Worm (Caenorhabditis elegans): ENCODE results near the gene F54F2.9.
A peak's percentile ranks its signal among the peaks of the same experiment; 100 is the strongest.

The F54F2.9 gene

DNA sequence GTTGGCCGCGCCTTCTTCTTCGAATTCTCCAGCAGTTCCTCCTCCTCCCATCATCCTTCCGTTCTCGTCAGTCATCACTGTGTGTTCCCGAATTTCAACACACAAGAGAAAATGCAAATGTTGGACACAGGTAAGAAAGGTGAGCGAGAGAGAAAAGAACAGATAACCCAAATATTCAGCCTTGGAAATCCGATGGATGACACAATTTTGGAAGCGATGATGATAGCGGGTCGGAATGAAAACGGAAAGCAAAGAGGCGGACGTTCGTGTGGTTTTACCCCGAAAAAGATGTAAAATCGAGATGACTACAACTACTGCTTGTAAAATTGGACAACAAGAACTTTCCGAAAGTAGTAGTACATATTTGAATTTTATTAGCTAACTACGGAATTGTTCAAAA lies 12.8 kb upstream of the F54F2.9 start:
- peak; percentile 18 for TF ChIP-seq hmg-4 (GFP tag; optimal IDR thresholded peaks at IDR 0.05)
- TF ChIP-seq pes-1 (GFP tag; IDR thresholded peaks at IDR 0.05): no peak

DNA sequence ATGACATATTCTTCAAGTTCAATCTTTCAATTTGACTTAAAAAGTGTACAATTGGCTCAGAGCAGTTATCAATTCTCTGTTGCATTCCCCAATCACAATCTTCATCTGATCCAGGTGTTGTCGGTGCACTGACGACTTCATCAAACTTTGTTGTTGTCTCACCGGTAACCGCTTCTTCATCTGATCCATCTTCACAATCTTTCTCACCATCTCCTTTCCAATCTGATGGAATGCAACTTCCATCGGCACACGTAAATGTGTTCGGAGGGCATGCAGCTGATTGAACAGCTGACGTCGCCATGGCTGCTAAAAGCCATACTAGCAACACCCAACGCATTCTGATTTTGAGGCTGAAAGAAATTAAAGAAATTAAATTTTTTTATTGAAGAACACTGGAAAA lies 11.0 kb upstream of the F54F2.9 start, which contains the start of gene F44E2.4:
Gene F44E2.4 (minus strand): TSS at position 350 of the 400 bp plus-strand sequence.
- TF ChIP-seq hmbx-1 (tag; optimal IDR thresholded peaks at IDR 0.05) (no peak), ama-1 (optimal IDR thresholded peaks at IDR 0.05) (no peak), tbx-37 (GFP tag; conservative IDR thresholded peaks at IDR 0.05) (no peak), ets-7 (tag; optimal IDR thresholded peaks at IDR 0.05) (no peak), hnd-1 (tag; optimal IDR thresholded peaks at IDR 0.05) (no peak), tbx-11 (GFP tag; IDR thresholded peaks at IDR 0.05) (no peak), flt-1 (GFP tag; IDR thresholded peaks at IDR 0.05) (no peak), scrt-1 (GFP tag; IDR thresholded peaks at IDR 0.05) (no peak), tra-4 (tag; optimal IDR thresholded peaks at IDR 0.05) (no peak), hmg-4 (GFP tag; optimal IDR thresholded peaks at IDR 0.05) (no peak), ceh-36 (tag; optimal IDR thresholded peaks at IDR 0.05) (no peak), aly-1 (tag; optimal IDR thresholded peaks at IDR 0.05) (no peak), sea-1 (GFP tag; conservative IDR thresholded peaks at IDR 0.05) (no peak)

DNA sequence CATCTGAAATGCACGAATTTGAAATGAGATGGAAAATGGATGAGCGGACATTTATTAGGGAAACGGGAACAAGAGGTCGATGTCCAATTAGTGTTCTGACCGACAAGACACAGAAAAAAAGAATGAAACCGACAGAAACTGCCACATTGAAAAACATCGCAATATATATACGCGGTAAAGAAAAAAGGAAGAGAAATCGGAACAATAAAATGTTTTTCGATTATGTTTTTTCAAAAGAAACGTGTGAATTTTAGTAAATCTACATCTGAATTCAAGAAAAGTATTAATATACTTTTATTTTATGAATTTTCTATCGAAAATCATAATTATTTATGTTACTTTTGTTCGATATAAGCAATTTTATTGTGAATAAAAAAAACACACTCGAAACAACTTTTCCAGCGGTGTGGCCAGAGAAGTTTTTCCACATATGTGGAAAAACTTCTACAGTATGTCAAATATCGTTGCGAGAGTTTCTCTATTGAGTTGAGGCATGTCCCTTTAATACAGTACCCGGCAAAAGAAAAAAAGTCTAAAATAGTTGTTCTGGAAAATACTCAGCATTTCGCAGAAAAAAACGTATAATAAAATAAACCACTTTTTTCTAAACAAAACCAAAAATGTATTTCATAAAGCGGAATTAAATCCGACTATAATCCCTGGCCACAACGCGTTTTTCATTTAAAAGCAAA lies 4.2 kb upstream of the F54F2.9 start, which contains the start of gene F44E2.10:
Gene F44E2.10 (minus strand): TSS at position 51 of the 692 bp plus-strand sequence.
- TF ChIP-seq pes-1 (GFP tag; IDR thresholded peaks at IDR 0.05) (no peak), flt-1 (GFP tag; IDR thresholded peaks at IDR 0.05) (no peak), aly-1 (tag; optimal IDR thresholded peaks at IDR 0.05) (no peak)

DNA sequence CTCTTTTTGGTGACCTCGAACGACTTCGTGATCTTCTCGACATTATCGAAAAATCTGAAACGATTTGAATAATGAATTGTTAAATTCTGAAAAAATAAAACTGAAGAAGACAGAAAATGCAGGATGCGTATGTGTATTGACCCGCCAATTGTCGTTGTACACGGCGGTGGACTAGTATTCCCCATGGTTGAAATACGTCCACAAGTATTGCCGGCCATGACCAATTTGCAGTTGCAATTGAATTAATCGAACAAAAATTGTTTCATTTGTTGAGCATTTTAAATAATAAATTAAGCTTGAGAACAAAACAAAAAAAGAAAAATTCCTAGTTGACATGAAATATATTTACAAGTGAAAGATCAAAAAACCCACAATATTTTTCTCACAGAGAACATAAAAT lies 2.2 kb upstream of the F54F2.9 start, which contains the start of gene F44E2.3:
Gene F44E2.3 (minus strand): TSS at position 61 of the 400 bp plus-strand sequence.
- TF ChIP-seq flt-1 (GFP tag; IDR thresholded peaks at IDR 0.05): no peak
- no peak for TF ChIP-seq ceh-13 (GFP tag; optimal IDR thresholded peaks at IDR 0.05)
- TF ChIP-seq sea-1 (GFP tag; conservative IDR thresholded peaks at IDR 0.05): no peak
- TF ChIP-seq hmbx-1 (tag; optimal IDR thresholded peaks at IDR 0.05): no peak
- no peak for TF ChIP-seq scrt-1 (GFP tag; IDR thresholded peaks at IDR 0.05)
- TF ChIP-seq tbx-11 (GFP tag; IDR thresholded peaks at IDR 0.05): no peak
- no peak for TF ChIP-seq hmg-4 (GFP tag; optimal IDR thresholded peaks at IDR 0.05)
- TF ChIP-seq ets-7 (tag; optimal IDR thresholded peaks at IDR 0.05): no peak
- no peak for TF ChIP-seq tbx-37 (GFP tag; conservative IDR thresholded peaks at IDR 0.05)
- TF ChIP-seq hnd-1 (tag; optimal IDR thresholded peaks at IDR 0.05): no peak
- no peak for TF ChIP-seq ceh-36 (tag; optimal IDR thresholded peaks at IDR 0.05)
- no peak for TF ChIP-seq aly-1 (tag; optimal IDR thresholded peaks at IDR 0.05)
- TF ChIP-seq F13C5.2 (tag; optimal IDR thresholded peaks at IDR 0.05): no peak
- no peak for TF ChIP-seq B0310.2 (tag; optimal IDR thresholded peaks at IDR 0.05)
- TF ChIP-seq pes-1 (GFP tag; IDR thresholded peaks at IDR 0.05): no peak
- TF ChIP-seq ama-1 (optimal IDR thresholded peaks at IDR 0.05): no peak
- no peak for TF ChIP-seq tra-4 (tag; optimal IDR thresholded peaks at IDR 0.05)

DNA sequence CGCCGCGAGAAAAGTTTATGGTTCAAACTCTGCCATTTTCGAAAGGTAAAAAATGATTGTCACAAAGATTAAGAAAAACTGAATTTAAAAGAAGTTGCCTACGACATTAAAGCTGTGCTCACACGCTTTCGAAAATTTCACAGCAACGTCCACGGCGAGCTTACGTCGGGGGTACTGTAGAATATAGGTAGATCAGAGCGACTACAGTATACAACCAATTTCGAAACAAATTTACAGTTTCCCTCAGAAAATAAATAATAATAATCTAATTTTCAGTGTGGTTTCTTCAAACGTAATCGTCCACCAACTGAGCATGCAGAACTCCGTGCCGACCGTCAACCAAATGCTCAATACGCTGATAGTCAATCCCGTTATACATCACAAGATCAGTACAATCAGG lies 2.5 kb downstream of the F54F2.9 start:
- TF ChIP-seq sea-1 (GFP tag; conservative IDR thresholded peaks at IDR 0.05): no peak
- TF ChIP-seq hmbx-1 (tag; optimal IDR thresholded peaks at IDR 0.05): no peak
- no peak for TF ChIP-seq tbx-37 (GFP tag; conservative IDR thresholded peaks at IDR 0.05)
- no peak for TF ChIP-seq aly-1 (tag; optimal IDR thresholded peaks at IDR 0.05)
- TF ChIP-seq flt-1 (GFP tag; IDR thresholded peaks at IDR 0.05): no peak

DNA sequence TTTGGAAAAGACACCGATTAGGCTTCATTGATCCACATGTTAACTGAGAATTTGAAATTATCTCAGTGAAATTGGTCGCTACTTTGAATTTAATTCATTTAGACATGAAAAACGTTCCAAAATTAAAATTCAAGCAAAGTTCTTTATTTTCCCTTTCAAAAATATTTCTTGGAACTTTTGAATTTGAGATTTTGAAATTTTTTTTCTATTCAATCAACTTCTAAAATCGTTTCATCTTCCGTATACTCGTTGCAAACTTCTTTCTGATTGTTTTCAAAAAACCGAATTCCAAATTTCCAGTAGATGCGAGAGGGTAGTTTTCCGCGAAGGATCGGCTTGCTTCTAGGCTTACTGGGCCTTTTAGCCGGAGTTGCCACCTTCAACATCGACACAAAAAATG lies 8.4 kb downstream of the F54F2.9 start, which contains the start of gene pat-2:
Gene pat-2 (plus strand): TSS at position 301 of the 400 bp plus-strand sequence.
- no peak for TF ChIP-seq hmbx-1 (tag; optimal IDR thresholded peaks at IDR 0.05)
- no peak for TF ChIP-seq hmg-4 (GFP tag; optimal IDR thresholded peaks at IDR 0.05)
- TF ChIP-seq aly-1 (tag; optimal IDR thresholded peaks at IDR 0.05): no peak
- TF ChIP-seq tbx-11 (GFP tag; IDR thresholded peaks at IDR 0.05): no peak
- no peak for TF ChIP-seq ceh-13 (GFP tag; optimal IDR thresholded peaks at IDR 0.05)
- TF ChIP-seq B0310.2 (tag; optimal IDR thresholded peaks at IDR 0.05): no peak
- no peak for TF ChIP-seq hnd-1 (tag; optimal IDR thresholded peaks at IDR 0.05)
- no peak for TF ChIP-seq sea-1 (GFP tag; conservative IDR thresholded peaks at IDR 0.05)
- TF ChIP-seq ama-1 (optimal IDR thresholded peaks at IDR 0.05): no peak
- no peak for TF ChIP-seq tbx-37 (GFP tag; conservative IDR thresholded peaks at IDR 0.05)

DNA sequence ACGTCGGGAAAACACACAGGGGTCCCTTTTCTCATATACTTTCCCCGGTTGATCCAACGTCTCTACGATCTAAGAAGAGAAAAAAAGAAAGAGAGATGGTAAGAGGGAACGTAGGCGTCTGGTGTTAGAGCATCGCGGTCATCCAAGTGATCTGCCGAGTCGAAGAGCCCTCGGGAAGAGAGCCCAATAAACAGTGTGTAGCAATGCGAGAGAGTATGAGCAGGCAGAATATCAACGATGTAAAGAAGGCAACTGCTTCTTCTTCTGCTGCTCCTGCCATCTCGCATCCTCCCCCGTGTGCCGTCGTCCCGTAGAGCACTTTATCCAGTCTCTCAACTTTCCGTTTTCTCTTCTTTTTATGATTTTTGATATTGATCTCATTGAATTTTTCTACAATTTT lies 11.3 kb downstream of the F54F2.9 start:
- TF ChIP-seq hnd-1 (tag; optimal IDR thresholded peaks at IDR 0.05) (no peak), tra-4 (tag; optimal IDR thresholded peaks at IDR 0.05) (no peak), tbx-37 (GFP tag; conservative IDR thresholded peaks at IDR 0.05) (no peak), pes-1 (GFP tag; IDR thresholded peaks at IDR 0.05) (no peak), hmg-4 (GFP tag; optimal IDR thresholded peaks at IDR 0.05) (no peak), ceh-36 (tag; optimal IDR thresholded peaks at IDR 0.05) (no peak), tbx-11 (GFP tag; IDR thresholded peaks at IDR 0.05) (no peak), ets-7 (tag; optimal IDR thresholded peaks at IDR 0.05) (no peak), F13C5.2 (tag; optimal IDR thresholded peaks at IDR 0.05) (no peak), hmbx-1 (tag; optimal IDR thresholded peaks at IDR 0.05) (no peak), aly-1 (tag; optimal IDR thresholded peaks at IDR 0.05) (no peak), ceh-13 (GFP tag; optimal IDR thresholded peaks at IDR 0.05) (no peak), B0310.2 (tag; optimal IDR thresholded peaks at IDR 0.05) (no peak), ama-1 (optimal IDR thresholded peaks at IDR 0.05) (no peak), flt-1 (GFP tag; IDR thresholded peaks at IDR 0.05) (no peak), sea-1 (GFP tag; conservative IDR thresholded peaks at IDR 0.05) (no peak), scrt-1 (GFP tag; IDR thresholded peaks at IDR 0.05) (no peak)

DNA sequence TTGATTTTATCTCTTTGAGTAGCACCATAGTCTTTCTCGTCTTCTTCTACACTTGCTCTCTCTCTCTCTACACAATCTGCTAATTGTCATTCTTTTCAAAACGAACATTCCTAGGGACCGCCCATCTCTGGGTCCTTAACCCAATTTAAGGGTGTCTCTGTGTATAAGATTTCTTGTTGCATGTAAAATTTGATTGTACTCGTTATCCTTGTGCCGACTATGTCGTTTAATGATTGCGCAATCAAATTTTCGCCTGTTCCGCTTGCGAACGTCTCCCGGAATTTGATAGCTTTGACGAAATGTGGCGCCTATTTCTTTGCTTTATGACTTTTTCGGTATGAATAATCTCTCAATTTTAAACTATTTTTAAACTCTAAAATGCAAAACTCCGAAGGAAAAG lies 15.9 kb downstream of the F54F2.9 start:
- TF ChIP-seq hnd-1 (tag; optimal IDR thresholded peaks at IDR 0.05) (no peak), F13C5.2 (tag; optimal IDR thresholded peaks at IDR 0.05) (no peak), flt-1 (GFP tag; IDR thresholded peaks at IDR 0.05) (no peak), ama-1 (optimal IDR thresholded peaks at IDR 0.05) (no peak), hmg-4 (GFP tag; optimal IDR thresholded peaks at IDR 0.05) (no peak), ets-7 (tag; optimal IDR thresholded peaks at IDR 0.05) (no peak), tbx-11 (GFP tag; IDR thresholded peaks at IDR 0.05) (no peak)

Measured in whole organism, early embryonic.